Fruit fly (Drosophila melanogaster) Kc167 (cell line): Measurements from ENCODE around the gene Pli.

Experiments used
- Myc ChIP-seq: fragments of >200 bp; optimal IDR thresholded peaks from 2 replicates; lab custom pipeline; 2017; ENCODE audit warnings: missing external identifiers
- Sin3A ChIP-seq: fragments of >200 bp; optimal IDR thresholded peaks from 2 replicates; lab custom pipeline; 2018; ENCODE audit warnings: missing external identifiers
- h ChIP-seq: fragments of >200 bp; optimal IDR thresholded peaks from 3 replicates; lab custom pipeline; 2018; ENCODE audit warnings: missing external identifiers
- psq ChIP-seq: fragments of >200 bp; optimal IDR thresholded peaks from 2 replicates; lab custom pipeline; 2017; ENCODE audit warnings: missing external identifiers
- ttk ChIP-seq: sonication (Bioruptor generic); optimal IDR thresholded peaks from 2 replicates; lab custom pipeline; 2017; ENCODE audit warnings: missing external identifiers

DNA sequence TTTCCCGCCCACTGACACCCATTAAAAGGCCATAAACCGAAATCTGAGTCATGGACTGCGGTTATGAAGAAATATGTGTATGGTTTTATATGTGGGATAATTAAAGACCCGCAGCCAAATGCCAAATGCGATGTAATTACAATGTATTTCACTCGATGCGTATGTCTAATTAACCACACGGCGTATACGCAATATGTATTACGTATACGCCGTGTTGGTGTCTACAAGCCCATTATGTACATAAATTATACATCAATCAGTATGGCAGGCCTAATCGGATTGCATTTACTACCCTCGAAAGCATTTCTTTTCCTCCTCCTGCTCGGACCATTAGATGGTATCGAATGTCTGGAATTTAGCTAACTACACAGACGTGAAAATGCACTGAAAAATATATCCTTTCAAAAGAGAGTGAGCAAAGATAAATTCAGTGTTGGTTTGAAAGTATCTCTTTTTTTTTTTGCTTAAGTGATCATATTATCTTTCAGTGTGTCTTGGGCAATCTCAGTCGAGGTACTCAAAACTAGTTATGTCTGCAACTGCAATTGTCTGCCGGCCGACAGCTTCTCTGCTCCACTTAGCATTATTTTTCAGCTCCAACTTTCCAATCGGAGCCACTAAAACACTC lies 20.5 kb upstream of the Pli start:
- TF ChIP-seq Sin3A (lab: Kevin White, UChicago) = no peak
- TF ChIP-seq ttk (lab: Kevin White, UChicago) = no peak
- no peak for TF ChIP-seq psq (lab: Kevin White, UChicago)
- no peak for TF ChIP-seq Myc (lab: Kevin White, UChicago)
- no peak for TF ChIP-seq h (lab: Kevin White, UChicago)
